Worm (Caenorhabditis elegans) whole organism, late embryonic: Measurements from ENCODE around the gene flp-11.

Experiments used
- ahr-1 ChIP-seq: sonication (generic microtip); optimal IDR thresholded peaks from 2 replicates; lab custom pipeline; 2016; ENCODE audit warnings: missing genetic modification characterization, missing compliant biosample characterization
- ama-1 ChIP-seq: fragments of 150-350 bp; optimal IDR thresholded peaks from 2 replicates; lab custom pipeline; 2014
- nhr-11 ChIP-seq: fragments of 150-350 bp; optimal IDR thresholded peaks from 2 replicates; lab custom pipeline; 2014; ENCODE audit warnings: missing biosample characterization, missing genetic modification characterization
- pqm-1 ChIP-seq: sonication (generic microtip); optimal IDR thresholded peaks from 2 replicates; lab custom pipeline; 2016; ENCODE audit warnings: missing genetic modification characterization, missing compliant biosample characterization

- TF ChIP-seq ahr-1 (tag; lab: Kevin White, UChicago) = no peak
- no peak for TF ChIP-seq pqm-1 (tag; lab: Kevin White, UChicago)
- no peak for TF ChIP-seq nhr-11
- TF ChIP-seq ama-1 = no peak
These were observed 42.3 kb downstream of the flp-11 start for ce11 chrX:4635643-4636042.
